Fruit fly (Drosophila melanogaster) whole organism, embryonic: ENCODE measurements around the gene CG17329.

ENCODE experiments used
- Atf-2 ChIP-seq: fragments of 200-800 bp; sonication (Bioruptor generic); optimal IDR thresholded peaks from 2 replicates; lab custom pipeline; 2016; ENCODE audit warnings: missing biosample characterization, missing genetic modification characterization
- CG10565 ChIP-seq: fragments of 200-800 bp; sonication (Bioruptor generic); optimal IDR thresholded peaks from 3 replicates; lab custom pipeline; 2016; ENCODE audit warnings: missing biosample characterization, mild to moderate bottlenecking, missing genetic modification characterization
- CG12299 ChIP-seq: fragments of 200-800 bp; sonication (Bioruptor generic); optimal IDR thresholded peaks from 2 replicates; lab custom pipeline; 2018; ENCODE audit warnings: missing biosample characterization, mild to moderate bottlenecking, missing genetic modification characterization
- CG13894 ChIP-seq: fragments of 200-800 bp; sonication (Bioruptor generic); optimal IDR thresholded peaks from 3 replicates; lab custom pipeline; 2018; ENCODE audit warnings: missing biosample characterization, mild to moderate bottlenecking, missing genetic modification characterization, moderate library complexity
- CG15514 ChIP-seq: fragments of 200-800 bp; sonication (Bioruptor generic); optimal IDR thresholded peaks from 3 replicates; lab custom pipeline; 2017; ENCODE audit warnings: missing biosample characterization, missing genetic modification characterization, mild to moderate bottlenecking, moderate library complexity, missing genetic modification reagents
- CG15601 ChIP-seq: fragments of 200-800 bp; sonication (Bioruptor generic); optimal IDR thresholded peaks from 3 replicates; lab custom pipeline; 2019; ENCODE audit warnings: missing biosample characterization, mild to moderate bottlenecking, missing genetic modification characterization, moderate library complexity
- CG1602 ChIP-seq: fragments of 200-800 bp; sonication (Bioruptor generic); optimal IDR thresholded peaks from 3 replicates; lab custom pipeline; 2016; ENCODE audit warnings: missing biosample characterization, missing genetic modification characterization
- CG17359 ChIP-seq: fragments of 200-800 bp; sonication (Bioruptor generic); optimal IDR thresholded peaks from 3 replicates; lab custom pipeline; 2018; ENCODE audit warnings: missing biosample characterization, mild to moderate bottlenecking, missing genetic modification characterization, moderate library complexity
- CG17568 ChIP-seq: fragments of 200-800 bp; sonication (Bioruptor generic); optimal IDR thresholded peaks from 2 replicates; lab custom pipeline; 2018; ENCODE audit warnings: missing biosample characterization, mild to moderate bottlenecking, missing genetic modification characterization, moderate library complexity
- CG18599 ChIP-seq: fragments of 200-800 bp; sonication (Bioruptor generic); optimal IDR thresholded peaks from 3 replicates; lab custom pipeline; 2017; ENCODE audit warnings: missing biosample characterization, missing genetic modification characterization, mild to moderate bottlenecking, moderate library complexity, missing genetic modification reagents
- CG2199 ChIP-seq: fragments of 200-800 bp; sonication (Bioruptor generic); IDR thresholded peaks from 3 replicates; pipeline ENCODE4 v1.3.6; 2022; ENCODE audit warnings: missing biosample characterization, missing genetic modification characterization
- CG3995 ChIP-seq: fragments of 200-800 bp; sonication (Bioruptor generic); optimal IDR thresholded peaks from 3 replicates; lab custom pipeline; 2016; ENCODE audit warnings: missing biosample characterization, missing genetic modification characterization
- CG4424 ChIP-seq: fragments of 200-800 bp; sonication (Bioruptor generic); optimal IDR thresholded peaks from 3 replicates; lab custom pipeline; 2016; ENCODE audit warnings: missing biosample characterization, missing genetic modification characterization
- CG4707 ChIP-seq: fragments of 200-800 bp; sonication (Bioruptor generic); optimal IDR thresholded peaks from 2 replicates; lab custom pipeline; 2018; ENCODE audit warnings: missing biosample characterization, mild to moderate bottlenecking, missing genetic modification characterization, moderate library complexity
- CG4854 ChIP-seq: fragments of 200-800 bp; sonication (Bioruptor generic); optimal IDR thresholded peaks from 2 replicates; lab custom pipeline; 2016; ENCODE audit warnings: missing biosample characterization, missing genetic modification characterization, inconsistent platforms
- CG6254 ChIP-seq: fragments of 200-800 bp; sonication (Bioruptor generic); optimal IDR thresholded peaks from 3 replicates; lab custom pipeline; 2017; ENCODE audit warnings: mild to moderate bottlenecking, missing biosample characterization, missing genetic modification reagents, missing genetic modification characterization
- CG6683 ChIP-seq: fragments of 200-800 bp; sonication (Bioruptor generic); optimal IDR thresholded peaks from 2 replicates; lab custom pipeline; 2017; ENCODE audit warnings: missing biosample characterization, mild to moderate bottlenecking, missing genetic modification characterization, missing genetic modification reagents
- CG6791 ChIP-seq: fragments of 200-800 bp; sonication (Bioruptor generic); IDR thresholded peaks from 3 replicates; pipeline ENCODE4 v1.3.6; 2022; ENCODE audit warnings: missing biosample characterization, missing genetic modification characterization; ENCODE audit not compliant: partially characterized antibody
- CG6854 ChIP-seq: fragments of 200-800 bp; sonication (Bioruptor generic); optimal IDR thresholded peaks from 3 replicates; lab custom pipeline; 2017; ENCODE audit warnings: missing biosample characterization, mild to moderate bottlenecking, missing genetic modification characterization
- CG9876 ChIP-seq: fragments of 200-800 bp; sonication (Bioruptor generic); optimal IDR thresholded peaks from 2 replicates; lab custom pipeline; 2016; ENCODE audit warnings: missing biosample characterization, missing genetic modification characterization
- Ets97D ChIP-seq: fragments of 200-800 bp; sonication (Bioruptor generic); optimal IDR thresholded peaks from 3 replicates; lab custom pipeline; 2016; ENCODE audit warnings: missing biosample characterization, missing genetic modification characterization
- Fer3 ChIP-seq: fragments of 200-800 bp; sonication (Bioruptor generic); optimal IDR thresholded peaks from 2 replicates; lab custom pipeline; 2018; ENCODE audit warnings: missing biosample characterization, mild to moderate bottlenecking, missing genetic modification characterization, moderate library complexity
- Gsc ChIP-seq: fragments of 200-800 bp; sonication (Bioruptor generic); IDR thresholded peaks from 2 replicates; pipeline ENCODE4 v1.3.6; 2022; ENCODE audit warnings: missing biosample characterization, missing genetic modification characterization
- Lhr ChIP-seq: fragments of 200-800 bp; sonication (Bioruptor generic); optimal IDR thresholded peaks from 3 replicates; lab custom pipeline; 2017; ENCODE audit warnings: mild to moderate bottlenecking, missing biosample characterization, missing genetic modification reagents, missing genetic modification characterization
- Lim3 ChIP-seq: fragments of 200-800 bp; sonication (Bioruptor generic); IDR thresholded peaks from 2 replicates; pipeline ENCODE4 v1.3.6; 2022; ENCODE audit warnings: missing biosample characterization, missing genetic modification characterization
- MESR4 ChIP-seq: fragments of 200-800 bp; sonication (Bioruptor generic); optimal IDR thresholded peaks from 2 replicates; lab custom pipeline; 2018; ENCODE audit warnings: missing biosample characterization, mild to moderate bottlenecking, missing genetic modification characterization, moderate library complexity
- Mes4 ChIP-seq: fragments of 200-800 bp; sonication (Bioruptor generic); optimal IDR thresholded peaks from 2 replicates; lab custom pipeline; 2016; ENCODE audit warnings: missing biosample characterization, missing genetic modification characterization
- Mrtf ChIP-seq: fragments of 200-800 bp; sonication (Bioruptor generic); IDR thresholded peaks from 3 replicates; pipeline ENCODE4 v1.3.6; 2022; ENCODE audit warnings: missing biosample characterization, missing genetic modification characterization
- NC2β ChIP-seq: fragments of 200-800 bp; sonication (Bioruptor generic); optimal IDR thresholded peaks from 2 replicates; lab custom pipeline; 2016; ENCODE audit warnings: missing biosample characterization, missing genetic modification characterization
- Rfx ChIP-seq: fragments of 200-800 bp; sonication (Bioruptor generic); IDR thresholded peaks from 2 replicates; pipeline ENCODE4 v1.3.6; 2022; ENCODE audit warnings: missing biosample characterization, missing genetic modification characterization
- TFAM ChIP-seq: fragments of 200-800 bp; sonication (Bioruptor generic); optimal IDR thresholded peaks from 2 replicates; lab custom pipeline; 2017; ENCODE audit warnings: missing biosample characterization, missing genetic modification characterization, inconsistent platforms
- Tbp ChIP-seq: fragments of >200 bp; optimal IDR thresholded peaks from 2 replicates; lab custom pipeline; 2018; ENCODE audit warnings: missing biosample characterization, missing genetic modification characterization
- YL-1 ChIP-seq: fragments of 200-800 bp; sonication (Bioruptor generic); optimal IDR thresholded peaks from 3 replicates; lab custom pipeline; 2017; ENCODE audit warnings: missing biosample characterization, mild to moderate bottlenecking, missing genetic modification characterization
- ato ChIP-seq: fragments of 200-800 bp; sonication (Bioruptor generic); IDR thresholded peaks from 2 replicates; pipeline ENCODE4 v1.3.6; 2022; ENCODE audit warnings: missing biosample characterization, missing genetic modification characterization; ENCODE audit not compliant: partially characterized antibody
- az2 ChIP-seq: fragments of 200-800 bp; sonication (Bioruptor generic); optimal IDR thresholded peaks from 3 replicates; lab custom pipeline; 2016; ENCODE audit warnings: missing biosample characterization, missing genetic modification characterization
- bbx ChIP-seq: fragments of 200-800 bp; sonication (Bioruptor generic); IDR thresholded peaks from 2 replicates; pipeline ENCODE4 v1.3.6; 2022; ENCODE audit warnings: missing biosample characterization, missing genetic modification characterization; ENCODE audit not compliant: partially characterized antibody
- dati ChIP-seq: fragments of 200-800 bp; sonication (Bioruptor generic); IDR thresholded peaks from 2 replicates; pipeline ENCODE4 v1.3.6; 2022; ENCODE audit warnings: missing biosample characterization, missing genetic modification characterization
- dm ChIP-seq: fragments of 200-800 bp; sonication (Bioruptor generic); optimal IDR thresholded peaks from 3 replicates; lab custom pipeline; 2016; ENCODE audit warnings: missing biosample characterization, missing genetic modification characterization
- fru ChIP-seq: fragments of >200 bp; optimal IDR thresholded peaks from 2 replicates; lab custom pipeline; 2017
- hkb ChIP-seq, 2 experiments: fragments of 200-800 bp in 1 of 2; fragments of >200 bp in 1 of 2; sonication (Bioruptor generic) in 1 of 2; IDR thresholded peaks in 1 of 2; optimal IDR thresholded peaks in 1 of 2; 2 replicates each; pipeline versions ENCODE4 v1.3.6 to Lab custom; 2017 to 2022; ENCODE audit warnings: missing biosample characterization in 1 of 2, missing genetic modification characterization in 1 of 2
- jigr1 ChIP-seq: fragments of 200-800 bp; sonication (Bioruptor generic); IDR thresholded peaks from 3 replicates; pipeline ENCODE4 v1.3.6; 2022; ENCODE audit warnings: missing biosample characterization, missing genetic modification characterization
- knrl ChIP-seq: fragments of 200-800 bp; sonication (Bioruptor generic); IDR thresholded peaks from 3 replicates; pipeline ENCODE4 v1.3.6; 2022; ENCODE audit warnings: missing biosample characterization, missing genetic modification characterization; ENCODE audit not compliant: partially characterized antibody
- lmd ChIP-seq: fragments of 200-800 bp; sonication (Bioruptor generic); IDR thresholded peaks from 2 replicates; pipeline ENCODE4 v1.3.6; 2022; ENCODE audit warnings: missing biosample characterization, missing genetic modification characterization
- otp ChIP-seq: fragments of 200-800 bp; sonication (Bioruptor generic); IDR thresholded peaks from 3 replicates; pipeline ENCODE4, ENCODE4 v1.3.6; 2022; ENCODE audit warnings: missing biosample characterization, missing genetic modification characterization
- pnt ChIP-seq: fragments of 200-800 bp; sonication (Bioruptor generic); optimal IDR thresholded peaks from 3 replicates; lab custom pipeline; 2016; ENCODE audit warnings: missing biosample characterization, missing genetic modification characterization
- row ChIP-seq: fragments of 200-800 bp; sonication (Bioruptor generic); IDR thresholded peaks from 3 replicates; pipeline ENCODE4 v1.3.6; 2022; ENCODE audit warnings: missing biosample characterization, missing genetic modification characterization
- sd ChIP-seq: fragments of 200-800 bp; sonication (Bioruptor generic); optimal IDR thresholded peaks from 3 replicates; lab custom pipeline; 2018; ENCODE audit warnings: missing biosample characterization, mild to moderate bottlenecking, missing genetic modification characterization, moderate library complexity
- sim ChIP-seq: fragments of 200-800 bp; sonication (Bioruptor generic); IDR thresholded peaks from 2 replicates; pipeline ENCODE4 v1.3.6; 2022; ENCODE audit warnings: missing biosample characterization, missing genetic modification characterization
- zen ChIP-seq: fragments of 200-800 bp; sonication (Bioruptor generic); optimal IDR thresholded peaks from 3 replicates; lab custom pipeline; 2018; ENCODE audit warnings: missing biosample characterization, mild to moderate bottlenecking, missing genetic modification characterization, moderate library complexity

The CG17329 gene

DNA sequence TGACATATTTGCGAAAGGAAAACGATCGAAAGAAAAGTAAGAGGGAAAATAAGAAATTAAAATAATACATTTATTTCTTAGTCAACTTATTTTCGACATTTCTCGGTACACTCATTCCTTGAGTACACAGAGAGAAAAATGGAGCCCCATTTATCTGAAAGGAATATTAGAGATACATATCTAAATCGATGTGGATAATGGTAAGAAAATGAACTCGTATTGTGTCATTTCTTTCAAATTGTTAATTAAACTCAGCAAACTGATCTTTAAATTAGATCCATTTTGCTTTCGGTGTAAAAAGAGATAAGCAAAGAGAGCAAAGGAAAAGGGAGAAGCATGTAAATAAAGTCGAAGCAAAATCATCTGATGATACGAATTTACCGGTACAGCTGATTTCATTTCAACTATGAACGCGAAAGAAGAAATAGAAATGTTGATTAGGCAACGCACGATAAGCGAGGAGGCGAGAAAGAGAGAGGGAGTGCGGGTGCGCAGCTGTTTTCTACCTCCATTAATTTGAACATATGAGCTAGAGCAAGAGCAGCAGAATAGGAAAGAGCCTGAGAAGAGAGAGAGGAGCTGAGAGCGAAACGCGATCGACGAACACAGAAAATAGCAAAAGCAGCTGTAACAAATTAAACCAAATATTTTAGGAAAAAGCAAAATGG, 5.3 kb upstream of the CG17329 start (continued):
- TF ChIP-seq CG2199 (GFP tag; lab: Robert Waterston, UW): no peak
- TF ChIP-seq CG6254 (GFP tag; lab: Kevin White, UChicago): peak; percentile 80
- peak; percentile 92 for TF ChIP-seq Fer3 (tag; lab: Kevin White, UChicago)
- TF ChIP-seq NC2β: peak; percentile 85
- peak; percentile 81 for TF ChIP-seq CG9876
- peak; percentile 86 for TF ChIP-seq az2 (GFP tag; lab: Kevin White, UChicago)
- TF ChIP-seq pnt (GFP tag; lab: Kevin White, UChicago): peak; percentile 87
- TF ChIP-seq sim: no peak
- peak; percentile 28 for TF ChIP-seq MESR4
- peak; percentile 62 for TF ChIP-seq Lhr (GFP tag; lab: Kevin White, UChicago)
- peak; percentile 67 for TF ChIP-seq dm
- TF ChIP-seq CG15514 (GFP tag; lab: Kevin White, UChicago): peak; percentile 70
- no peak for TF ChIP-seq Rfx (GFP tag; lab: Robert Waterston, UW)
- TF ChIP-seq Mrtf: no peak
- TF ChIP-seq jigr1 (GFP tag; lab: Robert Waterston, UW): no peak
- TF ChIP-seq Gsc (GFP tag; lab: Robert Waterston, UW): no peak
- TF ChIP-seq CG13894 (tag; lab: Kevin White, UChicago): peak; percentile 76
- TF ChIP-seq Tbp (GFP tag; lab: Kevin White, UChicago): no peak
- TF ChIP-seq Ets97D (GFP tag; lab: Kevin White, UChicago): peak; percentile 41
- TF ChIP-seq CG6683: peak; percentile 33
- TF ChIP-seq bbx (GFP tag; lab: Robert Waterston, UW): no peak
- TF ChIP-seq CG15601 (tag; lab: Kevin White, UChicago): peak; percentile 75
- no peak for TF ChIP-seq ato (GFP tag; lab: Robert Waterston, UW)
- TF ChIP-seq CG6854 (GFP tag; lab: Kevin White, UChicago): peak; percentile 84
- peak; percentile 79 for TF ChIP-seq Mes4 (GFP tag; lab: Kevin White, UChicago)
- peak; percentile 81 for TF ChIP-seq Atf-2
- TF ChIP-seq otp (GFP tag; lab: Robert Waterston, UW): no peak
- no peak for TF ChIP-seq fru
- TF ChIP-seq TFAM (GFP tag; lab: Kevin White, UChicago): peak; percentile 63
- peak; percentile 82 for TF ChIP-seq CG4854 (GFP tag; lab: Kevin White, UChicago)
- peak; percentile 67 for TF ChIP-seq CG17568 (GFP tag; lab: Kevin White, UChicago)
- TF ChIP-seq CG10565 (GFP tag; lab: Kevin White, UChicago): no peak
- TF ChIP-seq row: no peak
- peak; percentile 73 for TF ChIP-seq sd (tag; lab: Kevin White, UChicago)
- no peak for TF ChIP-seq CG6791 (GFP tag; lab: Robert Waterston, UW)
- peak; percentile 83 for TF ChIP-seq CG18599 (GFP tag; lab: Kevin White, UChicago)
- TF ChIP-seq YL-1 (GFP tag; lab: Kevin White, UChicago): no peak
- TF ChIP-seq CG4424 (GFP tag; lab: Kevin White, UChicago): peak; percentile 83
- no peak for TF ChIP-seq Lim3 (GFP tag; lab: Robert Waterston, UW)
- peak; percentile 94 for TF ChIP-seq CG17359
- TF ChIP-seq CG12299: peak; percentile 70
- TF ChIP-seq CG3995 (GFP tag; lab: Kevin White, UChicago): peak; percentile 23
- TF ChIP-seq CG4707 (GFP tag; lab: Kevin White, UChicago): peak; percentile 71
- TF ChIP-seq hkb (optimal IDR thresholded peaks at IDR 0.05; lab: Kevin White, UChicago): no peak
- TF ChIP-seq hkb (GFP tag; IDR thresholded peaks at IDR 0.05; lab: Robert Waterston, UW): no peak
- TF ChIP-seq zen (tag; lab: Kevin White, UChicago): peak; percentile 88
- TF ChIP-seq CG1602 (GFP tag; lab: Kevin White, UChicago): peak; percentile 86
- TF ChIP-seq dati: no peak
- TF ChIP-seq knrl (GFP tag; lab: Robert Waterston, UW): no peak
- no peak for TF ChIP-seq lmd (GFP tag; lab: Robert Waterston, UW)
